Worm (Caenorhabditis elegans) whole organism, early embryonic: ENCODE results near the gene F21A3.4.

Experiments used
- B0310.2 ChIP-seq: sonication (generic microtip); optimal IDR thresholded peaks from 2 replicates; lab custom pipeline; 2016; ENCODE audit warnings: mild to moderate bottlenecking, missing genetic modification characterization, missing compliant biosample characterization
- ama-1 ChIP-seq: fragments of 150-350 bp; optimal IDR thresholded peaks from 2 replicates; lab custom pipeline; 2014
- ceh-36 ChIP-seq: sonication (generic microtip); optimal IDR thresholded peaks from 2 replicates; lab custom pipeline; 2016; ENCODE audit warnings: missing genetic modification characterization, inconsistent platforms, missing compliant biosample characterization
- ets-7 ChIP-seq: sonication (generic microtip); optimal IDR thresholded peaks from 2 replicates; lab custom pipeline; 2016; ENCODE audit warnings: missing genotype, missing genetic modification characterization, missing compliant biosample characterization
- hnd-1 ChIP-seq: sonication (generic microtip); optimal IDR thresholded peaks from 2 replicates; lab custom pipeline; 2016; ENCODE audit warnings: missing genetic modification characterization, missing compliant biosample characterization
- sea-1 ChIP-seq: fragments of 200-800 bp; sonication (Bioruptor generic); conservative IDR thresholded peaks from 2 replicates; pipeline ENCODE4 v1.3.6; 2022; ENCODE audit warnings: missing genetic modification characterization, missing compliant biosample characterization
- tbx-11 ChIP-seq: fragments of 200-800 bp; sonication (Bioruptor generic); IDR thresholded peaks from 2 replicates; pipeline ENCODE4 v1.3.6; 2022; ENCODE audit warnings: missing genetic modification characterization, missing compliant biosample characterization

DNA sequence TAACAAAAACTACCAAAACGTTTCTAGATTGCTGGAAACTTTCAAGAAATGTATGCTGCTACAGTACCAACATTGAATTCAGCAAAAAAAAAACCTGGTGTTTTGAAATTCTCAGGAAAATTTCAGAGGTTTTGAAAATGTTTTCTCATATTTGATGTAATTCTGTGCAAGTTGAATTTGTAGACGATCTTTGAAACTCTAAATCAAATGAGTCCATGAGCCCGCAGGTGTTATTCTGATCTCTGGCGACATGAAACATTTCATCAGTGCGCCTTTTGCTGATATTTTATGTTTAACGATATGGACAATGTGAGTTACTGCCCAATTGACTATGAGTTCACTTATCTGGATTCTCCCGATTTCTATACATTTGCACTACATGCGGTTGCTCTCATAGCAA, 42.7 kb upstream of the F21A3.4 start, which contains the start of gene srh-218:
- TF ChIP-seq ets-7 (tag; lab: Kevin White, UChicago) (no peak), ama-1 (lab: Kevin White, UChicago) (no peak), hnd-1 (tag; lab: Kevin White, UChicago) (no peak), sea-1 (GFP tag; lab: Robert Waterston, UW) (no peak), ceh-36 (tag; lab: Kevin White, UChicago) (no peak), B0310.2 (tag; lab: Kevin White, UChicago) (no peak), tbx-11 (GFP tag; lab: Robert Waterston, UW) (no peak)
